Worm (Caenorhabditis elegans): ENCODE data around the gene icd-1.

- TF ChIP-seq unc-62 (GFP tag; optimal IDR thresholded peaks at IDR 0.05) (no peak), attf-6 (GFP tag; IDR thresholded peaks at IDR 0.05) (no peak), nhr-179 (tag; optimal IDR thresholded peaks at IDR 0.05) (no peak)
Observed at ce11 chrII:6544842-6545410, 43.5 kb downstream of the icd-1 start, which contains the start of gene lron-15.
